Fruit fly (Drosophila melanogaster) whole organism, embryonic: ENCODE measurements around the gene Ire1.

Experiments
- Blimp-1 ChIP-seq: fragments of 200-800 bp; sonication (Bioruptor generic); optimal IDR thresholded peaks from 3 replicates; lab custom pipeline; 2018; ENCODE audit warnings: missing biosample characterization, missing genetic modification characterization, mild to moderate bottlenecking, moderate library complexity, missing genetic modification reagents
- CG10274 ChIP-seq: fragments of 200-800 bp; sonication (Bioruptor generic); optimal IDR thresholded peaks from 3 replicates; lab custom pipeline; 2017; ENCODE audit warnings: missing biosample characterization, mild to moderate bottlenecking, missing genetic modification characterization
- CG10321 ChIP-seq: fragments of 200-800 bp; sonication (Bioruptor generic); IDR thresholded peaks from 2 replicates; pipeline ENCODE4 v1.3.6; 2022; ENCODE audit warnings: missing biosample characterization, missing genetic modification characterization
- CG10543 ChIP-seq: fragments of 200-800 bp; sonication (Bioruptor generic); optimal IDR thresholded peaks from 3 replicates; lab custom pipeline; 2017; ENCODE audit warnings: missing biosample characterization, mild to moderate bottlenecking, missing genetic modification characterization, moderate library complexity
- CG10959 ChIP-seq: fragments of 200-800 bp; sonication (Bioruptor generic); IDR thresholded peaks from 2 replicates; pipeline ENCODE4 v1.3.6; 2022; ENCODE audit warnings: missing biosample characterization, missing genetic modification characterization
- CG10979 ChIP-seq: fragments of 200-800 bp; sonication (Bioruptor generic); optimal IDR thresholded peaks from 2 replicates; lab custom pipeline; 2018; ENCODE audit warnings: missing biosample characterization, mild to moderate bottlenecking, missing genetic modification characterization, moderate library complexity
- CG11398 ChIP-seq: fragments of 200-800 bp; sonication (Bioruptor generic); optimal IDR thresholded peaks from 2 replicates; lab custom pipeline; 2016; ENCODE audit warnings: missing biosample characterization, missing genetic modification characterization
- CG12219 ChIP-seq: fragments of 200-800 bp; sonication (Bioruptor generic); optimal IDR thresholded peaks from 3 replicates; lab custom pipeline; 2018; ENCODE audit warnings: missing biosample characterization, mild to moderate bottlenecking, missing genetic modification characterization
- CG15073 ChIP-seq: fragments of 200-800 bp; sonication (Bioruptor generic); optimal IDR thresholded peaks from 2 replicates; lab custom pipeline; 2016; ENCODE audit warnings: missing biosample characterization, missing genetic modification characterization
- CG15601 ChIP-seq: fragments of 200-800 bp; sonication (Bioruptor generic); optimal IDR thresholded peaks from 3 replicates; lab custom pipeline; 2019; ENCODE audit warnings: missing biosample characterization, mild to moderate bottlenecking, missing genetic modification characterization, moderate library complexity
- CG1602 ChIP-seq: fragments of 200-800 bp; sonication (Bioruptor generic); optimal IDR thresholded peaks from 3 replicates; lab custom pipeline; 2016; ENCODE audit warnings: missing biosample characterization, missing genetic modification characterization
- CG17328 ChIP-seq: fragments of 200-800 bp; sonication (Bioruptor generic); IDR thresholded peaks from 2 replicates; pipeline ENCODE4 v1.3.6; 2022; ENCODE audit warnings: missing biosample characterization, missing genetic modification characterization
- CG2129 ChIP-seq: fragments of 200-800 bp; sonication (Bioruptor generic); IDR thresholded peaks from 2 replicates; pipeline ENCODE4 v1.3.6; 2022; ENCODE audit warnings: missing biosample characterization, missing genetic modification characterization; ENCODE audit not compliant: partially characterized antibody
- CG2678 ChIP-seq: fragments of 200-800 bp; sonication (Bioruptor generic); optimal IDR thresholded peaks from 3 replicates; lab custom pipeline; 2019; ENCODE audit warnings: missing biosample characterization, mild to moderate bottlenecking, missing genetic modification characterization, moderate library complexity
- CG3281 ChIP-seq: fragments of 200-800 bp; sonication (Bioruptor generic); optimal IDR thresholded peaks from 3 replicates; lab custom pipeline; 2017; ENCODE audit warnings: missing biosample characterization, mild to moderate bottlenecking, missing genetic modification characterization
- CG33557 ChIP-seq: fragments of 200-800 bp; sonication (Bioruptor generic); optimal IDR thresholded peaks from 2 replicates; lab custom pipeline; 2019; ENCODE audit warnings: missing biosample characterization, mild to moderate bottlenecking, missing genetic modification characterization, moderate library complexity
- CG3407 ChIP-seq: fragments of 200-800 bp; sonication (Bioruptor generic); optimal IDR thresholded peaks from 2 replicates; lab custom pipeline; 2018; ENCODE audit warnings: missing biosample characterization, mild to moderate bottlenecking, missing genetic modification characterization
- CG34422 ChIP-seq: fragments of 200-800 bp; sonication (Bioruptor generic); IDR thresholded peaks from 3 replicates; pipeline ENCODE4 v1.3.6; 2022; ENCODE audit warnings: missing biosample characterization, missing genetic modification characterization
- CG5245 ChIP-seq: fragments of 200-800 bp; sonication (Bioruptor generic); optimal IDR thresholded peaks from 3 replicates; lab custom pipeline; 2016; ENCODE audit warnings: missing biosample characterization, missing genetic modification characterization
- CG6813 ChIP-seq: fragments of 200-800 bp; sonication (Bioruptor generic); optimal IDR thresholded peaks from 2 replicates; lab custom pipeline; 2017; ENCODE audit warnings: missing biosample characterization, missing genetic modification characterization, mild to moderate bottlenecking, moderate library complexity, missing genetic modification reagents
- CG7271 ChIP-seq: fragments of 200-800 bp; sonication (Bioruptor generic); optimal IDR thresholded peaks from 2 replicates; lab custom pipeline; 2018; ENCODE audit warnings: missing biosample characterization, mild to moderate bottlenecking, missing genetic modification characterization, moderate library complexity
- CG7372 ChIP-seq: fragments of 200-800 bp; sonication (Bioruptor generic); IDR thresholded peaks from 2 replicates; pipeline ENCODE4 v1.3.6; 2022; ENCODE audit warnings: missing biosample characterization, missing genetic modification characterization
- CG7839 ChIP-seq: fragments of 200-800 bp; sonication (Bioruptor generic); optimal IDR thresholded peaks from 3 replicates; lab custom pipeline; 2018; ENCODE audit warnings: missing biosample characterization, mild to moderate bottlenecking, missing genetic modification characterization, moderate library complexity
- CG8388 ChIP-seq: fragments of 200-800 bp; sonication (Bioruptor generic); optimal IDR thresholded peaks from 2 replicates; lab custom pipeline; 2019; ENCODE audit warnings: missing biosample characterization, mild to moderate bottlenecking, missing genetic modification characterization, moderate library complexity
- Doc3 ChIP-seq: fragments of 200-800 bp; sonication (Bioruptor generic); IDR thresholded peaks from 3 replicates; pipeline ENCODE4 v1.3.6; 2022; ENCODE audit warnings: missing biosample characterization, missing genetic modification characterization; ENCODE audit not compliant: partially characterized antibody
- Elba2 ChIP-seq: fragments of 200-800 bp; sonication (Bioruptor generic); optimal IDR thresholded peaks from 3 replicates; lab custom pipeline; 2016; ENCODE audit warnings: missing biosample characterization, missing genetic modification characterization
- Nf-YA ChIP-seq: fragments of 200-800 bp; sonication (Bioruptor generic); IDR thresholded peaks from 2 replicates; pipeline ENCODE4 v1.3.6; 2022; ENCODE audit warnings: missing biosample characterization, missing genetic modification characterization
- Oli ChIP-seq: fragments of 200-800 bp; sonication (Bioruptor generic); optimal IDR thresholded peaks from 2 replicates; lab custom pipeline; 2018; ENCODE audit warnings: missing biosample characterization, mild to moderate bottlenecking, missing genetic modification characterization, moderate library complexity
- Sox100B ChIP-seq: fragments of 200-800 bp; sonication (Bioruptor generic); optimal IDR thresholded peaks from 3 replicates; lab custom pipeline; 2018; ENCODE audit warnings: missing biosample characterization, mild to moderate bottlenecking, missing genetic modification characterization
- Spps ChIP-seq: fragments of 200-800 bp; sonication (Bioruptor generic); optimal IDR thresholded peaks from 2 replicates; lab custom pipeline; 2018; ENCODE audit warnings: missing biosample characterization, mild to moderate bottlenecking, missing genetic modification characterization
- Stat92E ChIP-seq, 3 experiments: fragments of >200 bp in 2 of 3; fragments of 200-800 bp in 1 of 3; sonication (Bioruptor generic) in 1 of 3; optimal IDR thresholded peaks; 2 replicates each; lab custom pipeline; 2017 to 2019; ENCODE audit warnings: missing biosample characterization in 3 of 3, missing genetic modification characterization in 3 of 3, mild to moderate bottlenecking in 1 of 3, moderate library complexity in 1 of 3
- Trl ChIP-seq, 3 experiments: fragments of >200 bp in 2 of 3; fragments of 200-800 bp in 1 of 3; sonication (Bioruptor generic) in 1 of 3; optimal IDR thresholded peaks; 2 replicates in 1 of 3; 3 replicates in 2 of 3; lab custom pipeline; 2016 to 2017; ENCODE audit warnings: missing biosample characterization in 1 of 3, missing genetic modification characterization in 1 of 3
- YL-1 ChIP-seq: fragments of 200-800 bp; sonication (Bioruptor generic); optimal IDR thresholded peaks from 3 replicates; lab custom pipeline; 2017; ENCODE audit warnings: missing biosample characterization, mild to moderate bottlenecking, missing genetic modification characterization
- dati ChIP-seq: fragments of 200-800 bp; sonication (Bioruptor generic); IDR thresholded peaks from 2 replicates; pipeline ENCODE4 v1.3.6; 2022; ENCODE audit warnings: missing biosample characterization, missing genetic modification characterization
- dysf ChIP-seq: fragments of 200-800 bp; sonication (Bioruptor generic); IDR thresholded peaks from 3 replicates; pipeline ENCODE4 v1.3.6; 2022; ENCODE audit warnings: missing biosample characterization, missing genetic modification characterization
- lola ChIP-seq, 3 experiments: fragments of >200 bp in 2 of 3; fragments of 200-800 bp in 1 of 3; sonication (Bioruptor generic) in 1 of 3; optimal IDR thresholded peaks; 2 replicates each; lab custom pipeline; 2017 to 2019; ENCODE audit warnings: missing biosample characterization in 3 of 3, missing genetic modification characterization in 3 of 3, mild to moderate bottlenecking in 1 of 3, moderate library complexity in 1 of 3
- mld ChIP-seq: fragments of 200-800 bp; sonication (Bioruptor generic); IDR thresholded peaks from 3 replicates; pipeline ENCODE4 v1.3.6; 2022; ENCODE audit warnings: missing biosample characterization, missing genetic modification characterization; ENCODE audit not compliant: partially characterized antibody
- nau ChIP-seq: fragments of 200-800 bp; sonication (Bioruptor generic); optimal IDR thresholded peaks from 3 replicates; lab custom pipeline; 2017; ENCODE audit warnings: missing biosample characterization, mild to moderate bottlenecking, missing genetic modification characterization, missing genetic modification reagents
- peb ChIP-seq: fragments of 200-800 bp; sonication (Bioruptor generic); IDR thresholded peaks from 2 replicates; pipeline ENCODE4 v1.3.6; 2022; ENCODE audit warnings: missing biosample characterization, missing genetic modification characterization
- pnt ChIP-seq: fragments of 200-800 bp; sonication (Bioruptor generic); optimal IDR thresholded peaks from 3 replicates; lab custom pipeline; 2016; ENCODE audit warnings: missing biosample characterization, missing genetic modification characterization
- prd ChIP-seq, 3 experiments: fragments of >200 bp in 2 of 3; fragments of 200-800 bp in 1 of 3; sonication (Bioruptor generic) in 1 of 3; optimal IDR thresholded peaks in 2 of 3; IDR thresholded peaks in 1 of 3; 2 replicates in 2 of 3; 3 replicates in 1 of 3; pipeline versions ENCODE4 v1.3.6 to Lab custom; 2017 to 2022; ENCODE audit warnings: missing biosample characterization in 1 of 3, missing genetic modification characterization in 1 of 3
- repo ChIP-seq: fragments of 200-800 bp; sonication (Bioruptor generic); optimal IDR thresholded peaks from 2 replicates; lab custom pipeline; 2016; ENCODE audit warnings: missing biosample characterization, missing genetic modification characterization
- rib ChIP-seq: fragments of 200-800 bp; sonication (Bioruptor generic); IDR thresholded peaks from 2 replicates; pipeline ENCODE4 v1.3.6; 2022; ENCODE audit warnings: missing biosample characterization, missing genetic modification characterization
- sens ChIP-seq: fragments of 200-800 bp; sonication (Bioruptor generic); peaks from one replicate; lab custom pipeline; 2016; ENCODE audit warnings: missing biosample characterization, missing genetic modification characterization
- slbo ChIP-seq: fragments of 200-800 bp; sonication (Bioruptor generic); IDR thresholded peaks from 2 replicates; pipeline ENCODE4 v1.3.6; 2022; ENCODE audit warnings: missing biosample characterization, missing genetic modification characterization
- ssp ChIP-seq: fragments of 200-800 bp; sonication (Bioruptor generic); IDR thresholded peaks from 2 replicates; pipeline ENCODE4 v1.3.6; 2022; ENCODE audit warnings: missing biosample characterization, missing genetic modification characterization
- ttk ChIP-seq: fragments of 200-800 bp; sonication (Bioruptor generic); IDR thresholded peaks from 2 replicates; pipeline ENCODE4 v2.1.2; 2022; ENCODE audit warnings: missing biosample characterization, missing genetic modification characterization
- twi ChIP-seq: fragments of 200-800 bp; optimal IDR thresholded peaks from 2 replicates; lab custom pipeline; 2019; ENCODE audit warnings: missing biosample characterization, mild to moderate bottlenecking, missing genetic modification characterization, moderate library complexity

The Ire1 gene

DNA sequence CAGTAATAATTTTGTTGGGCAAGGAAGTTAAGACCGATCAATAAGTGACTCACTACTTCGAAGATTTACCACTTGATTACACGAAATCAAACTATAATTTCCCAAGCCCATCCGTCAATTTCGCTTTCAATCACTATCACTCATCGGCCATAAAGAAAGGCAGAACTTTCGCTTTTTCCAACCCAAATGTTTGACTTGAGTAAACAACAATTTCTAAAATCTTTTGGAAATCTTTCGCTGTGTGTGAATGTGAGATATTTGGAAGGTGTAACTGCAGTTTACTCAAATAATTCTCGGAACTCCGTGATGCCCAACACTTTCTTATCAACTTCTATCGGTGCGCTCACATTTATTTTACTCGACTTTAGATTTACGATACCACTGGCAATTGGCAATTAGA lies 39.0 kb downstream of the Ire1 start (continued):
- TF ChIP-seq Spps (tag; lab: Kevin White, UChicago) (peak; percentile 37), CG1602 (GFP tag; lab: Kevin White, UChicago) (no peak), prd (optimal IDR thresholded peaks at IDR 0.05; lab: Kevin White, UChicago) (no peak), prd (GFP tag; IDR thresholded peaks at IDR 0.05; lab: Robert Waterston, UW) (no peak), CG6813 (peak; percentile 29), CG12219 (GFP tag; lab: Kevin White, UChicago) (peak; percentile 26), CG33557 (peak; percentile 48), CG15601 (tag; lab: Kevin White, UChicago) (peak; percentile 57), CG15073 (GFP tag; lab: Kevin White, UChicago) (no peak), CG2678 (tag; lab: Kevin White, UChicago) (peak; percentile 22), Stat92E (GFP tag; optimal IDR thresholded peaks at IDR 0.05; lab: Kevin White, UChicago) (peak in 1 of 3 experiments; percentile 54), CG7271 (tag; lab: Kevin White, UChicago) (peak; percentile 9), Doc3 (GFP tag; lab: Robert Waterston, UW) (no peak)

DNA sequence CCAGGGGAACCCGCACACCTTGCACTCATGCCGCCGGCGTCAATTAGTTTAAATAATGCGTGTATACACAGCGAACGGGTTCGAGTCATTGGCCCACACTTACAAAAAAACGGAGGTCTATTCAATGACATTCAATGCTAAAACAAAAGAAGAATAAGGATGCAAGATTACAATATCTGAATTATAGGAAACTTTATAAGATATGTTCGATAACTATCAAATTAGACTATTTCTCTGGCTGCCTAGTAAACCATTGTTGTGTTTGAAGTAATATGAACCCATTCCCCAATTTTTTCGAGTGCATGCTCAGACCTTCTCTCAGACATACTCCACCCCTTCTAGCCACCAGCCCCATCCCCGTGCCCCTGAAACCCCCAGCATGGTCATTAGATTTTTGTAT lies 40.1 kb downstream of the Ire1 start:
- TF ChIP-seq CG11398 (GFP tag; lab: Kevin White, UChicago) = no peak
- TF ChIP-seq CG10979 (tag; lab: Kevin White, UChicago) = peak; percentile 58
- no peak for TF ChIP-seq peb (GFP tag; lab: Robert Waterston, UW)
- no peak for TF ChIP-seq mld
- TF ChIP-seq Blimp-1 (GFP tag; lab: Kevin White, UChicago) = peak; percentile 47
- TF ChIP-seq CG2678 (tag; lab: Kevin White, UChicago) = peak; percentile 28
- TF ChIP-seq ssp (GFP tag; lab: Robert Waterston, UW) = peak; percentile 5; the same call in 1 of the 2 replicates
- TF ChIP-seq CG5245 (GFP tag; lab: Kevin White, UChicago) = peak; percentile 7
- TF ChIP-seq CG2129 (GFP tag; lab: Robert Waterston, UW) = no peak
- TF ChIP-seq CG3281 = no peak
- TF ChIP-seq slbo (GFP tag; lab: Robert Waterston, UW) = no peak
- TF ChIP-seq CG10543 (GFP tag; lab: Kevin White, UChicago) = no peak
- TF ChIP-seq CG8388 = peak; percentile 6
- no peak for TF ChIP-seq CG15073 (GFP tag; lab: Kevin White, UChicago)
- no peak for TF ChIP-seq twi (tag; lab: Kevin White, UChicago)
- peak; percentile 16 for TF ChIP-seq Oli (tag; lab: Kevin White, UChicago)
- TF ChIP-seq CG10321 = no peak
- peak; percentile 48 for TF ChIP-seq sens
- TF ChIP-seq CG10959 (GFP tag; lab: Robert Waterston, UW) = no peak
- no peak for TF ChIP-seq CG7372 (GFP tag; lab: Robert Waterston, UW)
- no peak for TF ChIP-seq nau (GFP tag; lab: Kevin White, UChicago)
- TF ChIP-seq Trl (optimal IDR thresholded peaks at IDR 0.05; lab: Kevin White, UChicago) = no peak
- no peak for TF ChIP-seq Trl (GFP tag; optimal IDR thresholded peaks at IDR 0.05; lab: Kevin White, UChicago)
- no peak for TF ChIP-seq rib
- TF ChIP-seq dati = no peak
- no peak for TF ChIP-seq YL-1 (GFP tag; lab: Kevin White, UChicago)
- TF ChIP-seq CG3407 = no peak
- TF ChIP-seq CG7839 (tag; lab: Kevin White, UChicago) = peak; percentile 26
- no peak for TF ChIP-seq pnt
- no peak for TF ChIP-seq Elba2 (GFP tag; lab: Kevin White, UChicago)
- no peak for TF ChIP-seq CG10274 (GFP tag; lab: Kevin White, UChicago)
- no peak for TF ChIP-seq Nf-YA (GFP tag; lab: Robert Waterston, UW)
- TF ChIP-seq dysf (GFP tag; lab: Robert Waterston, UW) = no peak
- no peak for TF ChIP-seq Sox100B (GFP tag; lab: Kevin White, UChicago)
- no peak for TF ChIP-seq repo (GFP tag; lab: Kevin White, UChicago)
- TF ChIP-seq ttk (GFP tag; lab: Robert Waterston, UW) = no peak
- TF ChIP-seq CG17328 (GFP tag; lab: Robert Waterston, UW) = no peak
- no peak for TF ChIP-seq CG34422
- no peak for TF ChIP-seq CG15601 (tag; lab: Kevin White, UChicago)
- TF ChIP-seq lola (GFP tag; optimal IDR thresholded peaks at IDR 0.05; lab: Kevin White, UChicago) = peak in 1 of 3 experiments; percentile 20
